Worm (Caenorhabditis elegans) whole organism, L4 larva: Measurements from ENCODE around the gene odr-2.

ENCODE experiments used
- aly-2 ChIP-seq: sonication (generic microtip); optimal IDR thresholded peaks from 2 replicates; lab custom pipeline; 2018; ENCODE audit warnings: missing biosample characterization, missing genetic modification characterization
- jun-1 ChIP-seq: fragments of 150-350 bp; optimal IDR thresholded peaks from 2 replicates; lab custom pipeline; 2014; ENCODE audit warnings: missing biosample characterization, missing genetic modification reagents, missing genetic modification characterization
- lin-13 ChIP-seq: fragments of 150-350 bp; optimal IDR thresholded peaks from 2 replicates; lab custom pipeline; 2014; ENCODE audit warnings: missing biosample characterization, missing genetic modification reagents, missing genetic modification characterization
- mep-1 ChIP-seq: fragments of 150-350 bp; sonication (generic microtip); optimal IDR thresholded peaks from 3 replicates; lab custom pipeline; 2014; ENCODE audit warnings: missing biosample characterization, missing genetic modification characterization
- nhr-25 ChIP-seq: sonication (generic microtip); optimal IDR thresholded peaks from 2 replicates; lab custom pipeline; 2017; ENCODE audit warnings: missing genetic modification characterization, mild to moderate bottlenecking, missing compliant biosample characterization, antibody characterized with exemption, moderate library complexity, borderline replicate concordance; ENCODE audit not compliant: insufficient read depth
- unc-62 ChIP-seq, 3 experiments: fragments of 150-350 bp in 1 of 3; sonication (generic microtip); optimal IDR thresholded peaks in 2 of 3; peaks in 1 of 3; 1 replicate in 1 of 3; 2 replicates in 2 of 3; lab custom pipeline; 2014 to 2017; ENCODE audit warnings: missing biosample characterization in 3 of 3, missing genetic modification characterization in 3 of 3, missing genetic modification reagents in 3 of 3, missing genotype in 1 of 3

ce11 chrV:7091287-7091686, 12.1 kb upstream of the odr-2 start, which contains the start of gene nhr-286:
- TF ChIP-seq jun-1 (tag; lab: Kevin White, UChicago) (no peak), lin-13 (GFP tag; lab: Kevin White, UChicago) (no peak), nhr-25 (tag; lab: Kevin White, UChicago) (no peak), aly-2 (tag; lab: Kevin White, UChicago) (no peak), unc-62 (GFP tag; optimal IDR thresholded peaks at IDR 0.05 in 1 of 2; lab: Kevin White, UChicago) (no peak), unc-62 (tag; optimal IDR thresholded peaks at IDR 0.05; lab: Kevin White, UChicago) (no peak), mep-1 (no peak)
